Fruit fly (Drosophila melanogaster): Measurements from ENCODE around the gene Oseg5.

Oseg5 gene

dm6 chr2L:20831060-20831459 lies 4.6 kb downstream of the Oseg5 start, which contains the start of gene CG31674:
CG31674 (plus strand) TSS chr2L:20831262.
- TF ChIP-seq vri (GFP tag; optimal IDR thresholded peaks at IDR 0.05) (peak; percentile 6), Ets21C (GFP tag; optimal IDR thresholded peaks at IDR 0.05) (no peak)

DNA sequence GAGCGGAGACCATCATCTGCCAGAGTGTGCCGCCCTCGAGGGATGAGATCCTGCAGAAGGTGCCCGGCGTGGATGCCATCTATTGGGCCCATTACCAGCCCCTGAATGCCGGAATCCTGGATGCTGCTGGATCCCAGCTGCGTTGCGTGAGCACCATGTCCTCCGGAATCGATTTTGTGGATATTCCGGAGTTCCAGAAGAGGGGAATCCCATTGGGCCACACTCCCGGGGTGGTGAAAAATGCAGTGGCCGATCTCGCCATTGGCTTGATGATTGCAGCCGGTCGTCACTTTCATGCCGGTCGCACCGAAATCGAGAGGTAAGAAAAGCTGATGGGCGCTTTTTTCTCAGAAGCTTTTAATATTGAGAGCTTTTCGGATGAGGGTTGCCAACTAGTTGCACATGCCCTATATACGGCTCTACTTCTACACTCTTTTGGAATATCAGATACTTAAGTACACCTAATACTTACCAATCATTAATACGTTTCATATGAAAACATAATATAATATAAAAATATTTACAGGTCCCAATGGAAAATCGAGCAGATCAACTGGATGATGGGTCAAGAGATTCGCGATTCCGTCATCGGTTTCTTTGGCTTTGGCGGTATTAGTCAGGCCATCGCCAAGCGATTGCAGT lies 5.8 kb downstream of the Oseg5 start:
- peak; percentile 50 for TF ChIP-seq Eip78C (GFP tag)
- no peak for TF ChIP-seq CG6276 (GFP tag; optimal IDR thresholded peaks at IDR 0.05)
- no peak for TF ChIP-seq CG15336 (GFP tag; IDR thresholded peaks at IDR 0.05)
- TF ChIP-seq cyc (GFP tag; optimal IDR thresholded peaks at IDR 0.05), result peak; percentile 32
- peak; percentile 2 for TF ChIP-seq Eip75B (GFP tag; optimal IDR thresholded peaks at IDR 0.05)
- TF ChIP-seq dac (GFP tag; optimal IDR thresholded peaks at IDR 0.05), result no peak
- peak; percentile 18 for TF ChIP-seq Smox (GFP tag; optimal IDR thresholded peaks at IDR 0.05)
- TF ChIP-seq OdsH (GFP tag; optimal IDR thresholded peaks at IDR 0.05), result peak; percentile 24
- TF ChIP-seq Met (GFP tag; optimal IDR thresholded peaks at IDR 0.05), result peak; percentile 7
- TF ChIP-seq CG10631 (GFP tag; optimal IDR thresholded peaks at IDR 0.05), result peak; percentile 22
- TF ChIP-seq esn (GFP tag; optimal IDR thresholded peaks at IDR 0.05), result peak; percentile 34
- TF ChIP-seq Hr4 (GFP tag; optimal IDR thresholded peaks at IDR 0.05), result peak; percentile 6
- TF ChIP-seq CG1621 (tag; optimal IDR thresholded peaks at IDR 0.05), result no peak
- peak; percentile 23 for TF ChIP-seq pdm3 (GFP tag; optimal IDR thresholded peaks at IDR 0.05)
- TF ChIP-seq CG8632 (GFP tag; optimal IDR thresholded peaks at IDR 0.05), result peak; percentile 6
- TF ChIP-seq Ets21C (GFP tag; optimal IDR thresholded peaks at IDR 0.05), result no peak
- TF ChIP-seq fd85E (GFP tag; optimal IDR thresholded peaks at IDR 0.05), result no peak
- TF ChIP-seq CG6792 (GFP tag; optimal IDR thresholded peaks at IDR 0.05), result no peak
- TF ChIP-seq topi (GFP tag; optimal IDR thresholded peaks at IDR 0.05), result peak; percentile 9
- TF ChIP-seq Blimp-1 (GFP tag; optimal IDR thresholded peaks at IDR 0.05), result no peak
- TF ChIP-seq acj6 (GFP tag; optimal IDR thresholded peaks at IDR 0.05), result no peak
- peak; percentile 34 for TF ChIP-seq vri (GFP tag; optimal IDR thresholded peaks at IDR 0.05)
- no peak for TF ChIP-seq CG10669 (GFP tag; optimal IDR thresholded peaks at IDR 0.05)

DNA sequence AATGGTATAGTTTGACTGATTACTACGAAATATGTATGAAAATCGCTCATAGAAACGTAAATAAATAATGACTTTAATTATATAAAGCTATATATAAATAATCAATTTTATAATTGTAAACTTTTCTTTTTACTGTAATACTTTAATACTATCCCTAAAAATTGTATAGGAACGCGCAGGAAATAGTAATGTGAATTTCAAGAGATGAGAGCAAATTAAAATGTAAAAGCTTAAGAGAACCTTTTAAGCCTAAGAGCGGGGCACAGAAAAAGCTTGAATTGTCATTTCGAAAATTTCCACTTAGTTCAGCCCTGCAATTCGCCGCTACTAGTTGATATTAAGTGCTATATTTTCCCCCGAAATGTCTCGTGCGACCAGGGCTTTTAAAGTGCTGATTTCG lies 6.3 kb downstream of the Oseg5 start, which contains the start of gene CG31673:
Gene CG31673 (plus strand): TSS at position 301 of the 400 bp plus-strand sequence.
- TF ChIP-seq topi (GFP tag; optimal IDR thresholded peaks at IDR 0.05) (no peak), CG15336 (GFP tag; IDR thresholded peaks at IDR 0.05) (no peak), CG6792 (GFP tag; optimal IDR thresholded peaks at IDR 0.05) (no peak)

dm6 chr2L:20828701-20829100 lies 6.9 kb downstream of the Oseg5 start:
- TF ChIP-seq CG6854 (GFP tag; optimal IDR thresholded peaks at IDR 0.05) (no peak), fd59A (GFP tag; optimal IDR thresholded peaks at IDR 0.05) (no peak), Sox15 (GFP tag; optimal IDR thresholded peaks at IDR 0.05) (no peak), dac (GFP tag; optimal IDR thresholded peaks at IDR 0.05) (no peak), fkh (GFP tag; optimal IDR thresholded peaks at IDR 0.05) (no peak), spab (GFP tag; optimal IDR thresholded peaks at IDR 0.05) (no peak), CG8632 (GFP tag; optimal IDR thresholded peaks at IDR 0.05) (no peak), cyc (GFP tag; optimal IDR thresholded peaks at IDR 0.05) (no peak), CG10669 (GFP tag; optimal IDR thresholded peaks at IDR 0.05) (no peak), CG8119 (GFP tag; IDR thresholded peaks at IDR 0.05) (no peak), Hr4 (GFP tag; optimal IDR thresholded peaks at IDR 0.05) (no peak), topi (GFP tag; optimal IDR thresholded peaks at IDR 0.05) (no peak), Gug (GFP tag; IDR thresholded peaks at IDR 0.05) (no peak), Hr39 (GFP tag; optimal IDR thresholded peaks at IDR 0.05) (no peak), CG3919 (GFP tag; optimal IDR thresholded peaks at IDR 0.05) (no peak), CG31627 (GFP tag; optimal IDR thresholded peaks at IDR 0.05) (no peak), Smox (GFP tag; optimal IDR thresholded peaks at IDR 0.05) (no peak)

DNA sequence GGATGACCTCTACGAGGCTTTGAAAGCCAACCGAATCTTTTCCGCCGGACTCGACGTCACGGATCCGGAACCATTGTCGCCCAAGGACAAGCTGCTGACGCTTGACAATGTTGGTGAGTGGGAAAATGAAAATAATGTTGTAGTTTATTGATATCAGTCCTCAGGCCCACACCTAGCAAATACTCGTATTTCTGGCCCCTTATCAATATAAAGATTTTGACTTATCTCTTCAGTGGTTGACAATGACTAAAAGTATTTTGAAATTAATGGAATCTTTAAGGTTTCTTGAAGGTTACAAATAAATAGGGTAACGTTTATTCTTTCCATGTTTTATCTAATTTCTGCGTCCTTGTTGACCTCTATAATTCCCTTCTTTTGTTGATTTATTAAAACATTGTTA lies 8.6 kb downstream of the Oseg5 start:
- TF ChIP-seq CG8119 (GFP tag; IDR thresholded peaks at IDR 0.05) (no peak), CG10669 (GFP tag; optimal IDR thresholded peaks at IDR 0.05) (no peak), Hr39 (GFP tag; optimal IDR thresholded peaks at IDR 0.05) (no peak), CG16779 (tag; optimal IDR thresholded peaks at IDR 0.05) (no peak), CG11762 (GFP tag; optimal IDR thresholded peaks at IDR 0.05; ENCODE audit: insufficient read depth) (no peak), CG6792 (GFP tag; optimal IDR thresholded peaks at IDR 0.05) (no peak), CG7368 (GFP tag; optimal IDR thresholded peaks at IDR 0.05) (no peak), Sox15 (GFP tag; optimal IDR thresholded peaks at IDR 0.05) (no peak), fd85E (GFP tag; optimal IDR thresholded peaks at IDR 0.05) (no peak), CG32006 (GFP tag; optimal IDR thresholded peaks at IDR 0.05) (no peak), eg (GFP tag; IDR thresholded peaks at IDR 0.05) (no peak), achi (GFP tag; optimal IDR thresholded peaks at IDR 0.05) (no peak), lz (GFP tag; optimal IDR thresholded peaks at IDR 0.05) (no peak), dac (GFP tag; optimal IDR thresholded peaks at IDR 0.05) (no peak), Eip78C (GFP tag) (no peak), CG10631 (GFP tag; optimal IDR thresholded peaks at IDR 0.05) (no peak), CG3919 (GFP tag; optimal IDR thresholded peaks at IDR 0.05) (no peak)

Measured in whole organism, prepupa.